Fruit fly (Drosophila melanogaster) Kc167 (cell line): ENCODE measurements around the gene Smug.

Experiments used
- Myc ChIP-seq: fragments of >200 bp; optimal IDR thresholded peaks from 2 replicates; lab custom pipeline; 2017; ENCODE audit warnings: missing external identifiers
- Sin3A ChIP-seq: fragments of >200 bp; optimal IDR thresholded peaks from 2 replicates; lab custom pipeline; 2018; ENCODE audit warnings: missing external identifiers
- h ChIP-seq: fragments of >200 bp; optimal IDR thresholded peaks from 3 replicates; lab custom pipeline; 2018; ENCODE audit warnings: missing external identifiers
- insv ChIP-seq: fragments of >200 bp; optimal IDR thresholded peaks from 3 replicates; lab custom pipeline; 2018; ENCODE audit warnings: missing external identifiers
- psq ChIP-seq: fragments of >200 bp; optimal IDR thresholded peaks from 2 replicates; lab custom pipeline; 2017; ENCODE audit warnings: missing external identifiers
- ttk ChIP-seq: sonication (Bioruptor generic); optimal IDR thresholded peaks from 2 replicates; lab custom pipeline; 2017; ENCODE audit warnings: missing external identifiers

Smug gene

dm6 chr3R:17150287-17150686 lies at the start of gene Smug:
Gene Smug (plus strand): TSS chr3R:17150587.
- TF ChIP-seq Sin3A (lab: Kevin White, UChicago) (no peak), ttk (lab: Kevin White, UChicago) (no peak), insv (lab: Kevin White, UChicago) (no peak), h (lab: Kevin White, UChicago) (no peak), Myc (lab: Kevin White, UChicago) (no peak), psq (lab: Kevin White, UChicago) (no peak)

dm6 chr3R:17108881-17109280 lies 41.5 kb upstream of the Smug start:
- no peak for TF ChIP-seq Myc (lab: Kevin White, UChicago)
- no peak for TF ChIP-seq h (lab: Kevin White, UChicago)
- TF ChIP-seq psq (lab: Kevin White, UChicago): no peak
- TF ChIP-seq ttk (lab: Kevin White, UChicago): no peak
- no peak for TF ChIP-seq Sin3A (lab: Kevin White, UChicago)
- TF ChIP-seq insv (lab: Kevin White, UChicago): no peak

DNA sequence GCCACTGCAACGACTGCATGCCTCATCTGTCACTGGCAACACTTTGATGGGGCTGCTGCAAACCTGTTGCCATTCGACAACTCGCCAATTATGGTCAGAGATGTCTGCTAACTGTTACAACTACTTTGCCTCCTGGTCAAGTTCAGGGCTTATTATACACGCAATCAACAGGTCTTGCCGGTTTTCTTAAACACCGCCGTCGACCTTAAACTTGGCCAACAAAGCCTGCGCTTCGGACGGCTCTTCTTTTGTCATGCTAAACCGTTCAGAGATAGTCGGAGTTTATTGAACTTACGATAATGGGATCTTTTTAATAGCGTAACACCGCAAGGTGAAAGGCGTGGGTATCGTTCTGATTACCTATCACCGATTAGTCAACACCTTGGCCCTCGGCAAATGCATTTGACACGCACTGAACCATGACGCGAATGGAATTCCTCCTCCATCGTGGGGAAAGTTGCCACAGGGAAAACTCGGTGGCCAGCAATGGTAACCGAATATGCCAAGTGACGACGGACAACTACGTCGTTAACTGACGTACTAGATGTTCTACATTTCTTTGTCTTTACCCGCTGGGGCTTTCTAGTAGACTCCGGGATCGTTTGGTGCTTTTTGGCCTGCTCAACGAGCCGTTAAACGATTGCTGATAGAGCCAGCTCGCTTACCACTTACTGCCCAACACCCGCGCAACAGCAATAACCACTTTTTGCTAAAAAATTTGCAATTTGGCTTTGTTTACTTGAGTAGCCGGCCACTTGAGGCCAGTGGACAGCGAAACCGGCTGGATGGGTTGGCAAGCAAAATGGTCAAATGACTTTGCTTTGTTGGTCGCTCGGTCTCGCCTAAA lies 39.3 kb upstream of the Smug start:
- TF ChIP-seq h (lab: Kevin White, UChicago) (no peak), psq (lab: Kevin White, UChicago) (no peak), ttk (lab: Kevin White, UChicago) (no peak), Myc (lab: Kevin White, UChicago) (no peak), Sin3A (lab: Kevin White, UChicago) (no peak)

DNA sequence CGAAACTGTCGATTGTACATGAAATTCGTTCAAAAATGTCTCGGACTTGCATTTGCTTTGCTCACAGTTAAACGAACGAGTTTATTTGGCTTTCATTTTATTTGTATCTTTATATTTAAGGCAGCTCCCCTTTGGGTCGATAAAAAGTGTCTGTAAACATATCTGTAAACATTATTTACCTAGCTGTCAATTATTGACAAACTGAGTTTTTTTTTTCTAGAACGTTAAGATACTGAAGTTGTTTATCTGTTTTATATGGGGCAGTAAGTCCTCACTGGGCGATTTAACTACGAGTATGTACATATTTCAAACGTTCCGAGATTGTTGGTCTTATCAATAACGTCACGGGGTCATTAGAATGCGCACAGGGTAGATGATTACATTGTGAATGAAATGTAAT lies 34.7 kb upstream of the Smug start:
- no peak for TF ChIP-seq psq (lab: Kevin White, UChicago)
- no peak for TF ChIP-seq h (lab: Kevin White, UChicago)
- no peak for TF ChIP-seq Sin3A (lab: Kevin White, UChicago)
- no peak for TF ChIP-seq ttk (lab: Kevin White, UChicago)
- TF ChIP-seq insv (lab: Kevin White, UChicago): no peak
- no peak for TF ChIP-seq Myc (lab: Kevin White, UChicago)

DNA sequence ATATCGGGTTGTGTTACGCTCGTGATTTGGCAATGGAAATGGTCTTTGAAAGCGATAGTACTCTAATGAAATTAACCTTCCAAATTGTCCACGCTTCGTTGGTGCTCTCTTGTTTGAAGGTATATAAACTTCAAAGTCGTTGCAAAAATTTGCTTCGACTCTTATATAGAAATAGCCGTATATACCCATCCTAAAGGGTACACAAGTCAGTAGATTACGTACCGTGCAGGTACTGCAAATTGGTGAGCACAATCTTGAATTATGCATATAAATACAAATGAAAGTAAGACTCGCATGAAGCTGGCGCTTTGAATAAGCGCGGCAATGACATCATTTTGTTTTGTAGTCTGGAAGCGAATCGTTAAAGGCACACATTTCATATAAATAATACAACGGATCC lies 34.2 kb upstream of the Smug start:
- TF ChIP-seq insv (lab: Kevin White, UChicago) (no peak), Sin3A (lab: Kevin White, UChicago) (no peak)

DNA sequence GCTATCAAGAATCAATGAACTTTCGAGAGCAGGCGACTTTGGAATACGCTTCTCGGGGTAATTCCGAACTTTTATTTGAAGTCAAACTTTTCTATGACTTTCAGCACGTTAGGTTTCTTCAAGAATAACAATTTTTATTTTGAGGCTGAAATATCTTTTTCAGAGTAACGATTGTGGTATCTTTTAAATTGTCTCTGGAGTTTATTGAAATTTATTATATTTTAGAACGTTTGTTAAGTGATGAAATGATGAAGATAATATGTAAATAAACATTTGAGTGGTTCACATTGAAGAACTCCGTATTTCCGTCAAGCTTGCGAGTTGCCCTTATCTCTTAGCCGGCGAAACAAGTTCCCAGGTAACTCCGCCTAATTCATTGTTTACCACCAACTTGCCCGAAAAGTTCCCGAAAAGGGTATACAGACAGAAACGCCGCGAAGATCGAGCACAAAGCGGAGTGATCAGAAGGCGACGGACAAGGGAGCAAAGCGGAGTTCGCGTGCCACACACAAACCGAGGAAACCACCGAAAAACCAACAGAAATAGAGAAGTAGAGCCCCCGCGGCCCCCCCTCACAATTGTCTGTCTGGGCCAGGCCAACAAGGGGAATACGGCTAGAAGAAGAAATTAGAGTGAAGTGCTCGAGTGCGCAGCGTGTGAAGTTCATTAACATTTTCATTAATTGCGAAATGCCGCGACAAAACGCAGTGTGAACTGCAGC lies 32.6 kb upstream of the Smug start:
- no peak for TF ChIP-seq insv (lab: Kevin White, UChicago)
- no peak for TF ChIP-seq ttk (lab: Kevin White, UChicago)
- no peak for TF ChIP-seq psq (lab: Kevin White, UChicago)
- TF ChIP-seq Sin3A (lab: Kevin White, UChicago): no peak
- no peak for TF ChIP-seq Myc (lab: Kevin White, UChicago)
- no peak for TF ChIP-seq h (lab: Kevin White, UChicago)

dm6 chr3R:17118917-17119378 lies 31.4 kb upstream of the Smug start:
- TF ChIP-seq ttk (lab: Kevin White, UChicago) (no peak), insv (lab: Kevin White, UChicago) (no peak), psq (lab: Kevin White, UChicago) (no peak), h (lab: Kevin White, UChicago) (no peak), Sin3A (lab: Kevin White, UChicago) (no peak), Myc (lab: Kevin White, UChicago) (no peak)

dm6 chr3R:17120165-17120564 lies 30.2 kb upstream of the Smug start, which contains the start of gene CG34278:
Gene CG34278 (plus strand): TSS chr3R:17120465.
- TF ChIP-seq Myc (lab: Kevin White, UChicago) (no peak), Sin3A (lab: Kevin White, UChicago) (no peak)

DNA sequence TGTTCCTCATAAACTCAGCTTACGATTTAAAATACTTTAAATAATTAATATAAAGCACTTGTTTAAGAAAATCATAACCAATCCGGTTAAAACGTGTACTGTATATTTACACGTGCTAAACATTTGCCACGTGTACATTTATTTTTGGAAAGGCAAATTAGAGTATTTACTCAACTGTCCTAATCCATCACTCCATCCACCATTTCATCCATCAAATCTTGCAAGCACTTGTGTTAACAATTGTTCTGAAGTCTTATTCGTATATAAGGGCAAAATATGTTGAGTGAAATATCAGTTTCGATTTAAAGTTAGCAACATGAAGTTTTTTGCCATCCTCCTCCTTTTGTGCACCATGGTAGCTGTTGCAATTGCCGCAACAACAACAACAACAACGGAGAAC lies 29.1 kb upstream of the Smug start, which contains the start of gene CG42779:
Gene CG42779 (plus strand): TSS at position 301 of the 400 bp plus-strand sequence.
- TF ChIP-seq Sin3A (lab: Kevin White, UChicago) (no peak), insv (lab: Kevin White, UChicago) (no peak), Myc (lab: Kevin White, UChicago) (no peak)

DNA sequence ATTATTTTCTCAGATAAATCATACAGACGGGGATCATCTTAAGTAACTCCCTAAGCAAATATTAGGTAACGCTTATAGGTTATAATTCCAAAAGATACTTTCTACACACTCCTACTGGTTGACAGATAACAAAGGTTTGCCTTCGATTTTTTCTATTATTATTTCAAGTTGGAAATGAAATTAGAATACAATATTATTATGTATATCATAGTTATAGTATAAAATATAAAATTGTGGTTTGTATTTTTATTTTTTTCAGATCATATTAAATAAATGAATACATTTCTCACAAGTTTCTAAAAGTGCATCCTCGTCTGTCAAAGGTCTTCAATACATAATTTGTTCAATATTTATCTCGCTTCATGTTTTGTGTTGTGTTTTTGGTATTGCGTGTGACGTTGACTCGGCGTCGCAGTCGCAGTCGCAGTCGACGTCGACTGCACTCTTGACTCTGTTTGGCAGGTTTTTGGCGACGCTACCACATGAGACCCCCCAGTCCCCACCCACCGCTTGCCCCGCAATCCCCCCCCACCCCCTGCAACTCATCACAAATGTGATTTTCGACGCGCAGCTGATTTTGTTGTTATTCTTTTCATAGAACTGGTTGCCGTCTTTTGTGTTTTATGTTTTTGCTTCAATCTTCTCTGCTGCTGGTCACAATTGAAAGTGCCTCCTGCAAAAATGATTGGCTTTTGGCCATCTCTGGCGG lies 27.4 kb upstream of the Smug start:
- TF ChIP-seq h (lab: Kevin White, UChicago) (no peak), Sin3A (lab: Kevin White, UChicago) (no peak), psq (lab: Kevin White, UChicago) (no peak), insv (lab: Kevin White, UChicago) (no peak), Myc (lab: Kevin White, UChicago) (no peak), ttk (lab: Kevin White, UChicago) (no peak)

- TF ChIP-seq ttk (lab: Kevin White, UChicago) (no peak), Myc (lab: Kevin White, UChicago) (no peak), insv (lab: Kevin White, UChicago) (no peak), h (lab: Kevin White, UChicago) (no peak), Sin3A (lab: Kevin White, UChicago) (no peak), psq (lab: Kevin White, UChicago) (no peak)
Observed at dm6 chr3R:17124177-17124576, 26.2 kb upstream of the Smug start, which contains the start of gene CG45079. Gene CG45079 (plus strand): TSS chr3R:17124477.
